Fruit fly (Drosophila melanogaster) whole organism, embryonic: ENCODE results near the gene CG2652.
A peak's percentile ranks its signal among the peaks of the same experiment; 100 is the strongest.

ENCODE experiments used
- Antp ChIP-seq: fragments of 200-800 bp; sonication (Bioruptor generic); optimal IDR thresholded peaks from 3 replicates; lab custom pipeline; 2016; ENCODE audit warnings: missing biosample characterization, missing genetic modification characterization
- Asciz ChIP-seq: fragments of 200-800 bp; sonication (Bioruptor generic); optimal IDR thresholded peaks from 2 replicates; lab custom pipeline; 2017; ENCODE audit warnings: missing biosample characterization, mild to moderate bottlenecking, missing genetic modification characterization, missing genetic modification reagents
- Awh ChIP-seq: fragments of 200-800 bp; sonication (Bioruptor generic); IDR thresholded peaks from 2 replicates; pipeline ENCODE4, ENCODE4 v1.3.6; 2022; ENCODE audit warnings: missing biosample characterization, missing genetic modification characterization
- CG10959 ChIP-seq: fragments of 200-800 bp; sonication (Bioruptor generic); IDR thresholded peaks from 2 replicates; pipeline ENCODE4 v1.3.6; 2022; ENCODE audit warnings: missing biosample characterization, missing genetic modification characterization
- CG11456 ChIP-seq: fragments of 200-800 bp; sonication (Bioruptor generic); IDR thresholded peaks from 3 replicates; pipeline ENCODE4 v1.3.6; 2022; ENCODE audit warnings: missing biosample characterization, missing genetic modification characterization
- CG11504 ChIP-seq: fragments of 200-800 bp; sonication (Bioruptor generic); optimal IDR thresholded peaks from 3 replicates; lab custom pipeline; 2019; ENCODE audit warnings: missing biosample characterization, mild to moderate bottlenecking, missing genetic modification characterization, moderate library complexity
- CG11560 ChIP-seq: fragments of 200-800 bp; sonication (Bioruptor generic); IDR thresholded peaks from 3 replicates; pipeline ENCODE4 v1.3.6; 2022; ENCODE audit warnings: missing biosample characterization, missing genetic modification characterization
- CG11696 ChIP-seq: fragments of 200-800 bp; sonication (Bioruptor generic); IDR thresholded peaks from 2 replicates; pipeline ENCODE4 v1.3.6; 2022; ENCODE audit warnings: missing biosample characterization, missing genetic modification characterization
- CG12769 ChIP-seq: fragments of 200-800 bp; sonication (Bioruptor generic); optimal IDR thresholded peaks from 2 replicates; lab custom pipeline; 2019; ENCODE audit warnings: missing biosample characterization, mild to moderate bottlenecking, missing genetic modification characterization, moderate library complexity
- CG14860 ChIP-seq: fragments of 200-800 bp; sonication (Bioruptor generic); IDR thresholded peaks from 3 replicates; pipeline ENCODE4 v1.3.6; 2022; ENCODE audit warnings: missing biosample characterization, missing genetic modification characterization; ENCODE audit not compliant: partially characterized antibody
- CG17568 ChIP-seq: fragments of 200-800 bp; sonication (Bioruptor generic); optimal IDR thresholded peaks from 2 replicates; lab custom pipeline; 2018; ENCODE audit warnings: missing biosample characterization, mild to moderate bottlenecking, missing genetic modification characterization, moderate library complexity
- CG32532 ChIP-seq: fragments of 200-800 bp; sonication (Bioruptor generic); IDR thresholded peaks from 2 replicates; pipeline ENCODE4 v1.3.6; 2022; ENCODE audit warnings: missing biosample characterization, missing genetic modification characterization
- CG32772 ChIP-seq: fragments of 200-800 bp; sonication (Bioruptor generic); IDR thresholded peaks from 2 replicates; pipeline ENCODE4 v1.3.6; 2022; ENCODE audit warnings: missing biosample characterization, missing genetic modification characterization
- CG3995 ChIP-seq: fragments of 200-800 bp; sonication (Bioruptor generic); optimal IDR thresholded peaks from 3 replicates; lab custom pipeline; 2016; ENCODE audit warnings: missing biosample characterization, missing genetic modification characterization
- CG4424 ChIP-seq: fragments of 200-800 bp; sonication (Bioruptor generic); optimal IDR thresholded peaks from 3 replicates; lab custom pipeline; 2016; ENCODE audit warnings: missing biosample characterization, missing genetic modification characterization
- CG4820 ChIP-seq: fragments of 200-800 bp; sonication (Bioruptor generic); optimal IDR thresholded peaks from 3 replicates; lab custom pipeline; 2016; ENCODE audit warnings: missing biosample characterization, missing genetic modification characterization
- CG5180 ChIP-seq: fragments of 200-800 bp; sonication (Bioruptor generic); optimal IDR thresholded peaks from 3 replicates; lab custom pipeline; 2017; ENCODE audit warnings: missing biosample characterization, missing genetic modification characterization, mild to moderate bottlenecking, moderate library complexity, missing genetic modification reagents
- CG6765 ChIP-seq: fragments of 200-800 bp; sonication (Bioruptor generic); optimal IDR thresholded peaks from 3 replicates; lab custom pipeline; 2017; ENCODE audit warnings: missing biosample characterization, mild to moderate bottlenecking, missing genetic modification characterization
- CG7271 ChIP-seq: fragments of 200-800 bp; sonication (Bioruptor generic); optimal IDR thresholded peaks from 2 replicates; lab custom pipeline; 2018; ENCODE audit warnings: missing biosample characterization, mild to moderate bottlenecking, missing genetic modification characterization, moderate library complexity
- CG8089 ChIP-seq: fragments of 200-800 bp; sonication (Bioruptor generic); optimal IDR thresholded peaks from 3 replicates; lab custom pipeline; 2016; ENCODE audit warnings: missing biosample characterization, missing genetic modification characterization
- CTCF ChIP-seq: fragments of 200-800 bp; sonication (Bioruptor generic); optimal IDR thresholded peaks from 2 replicates; lab custom pipeline; 2017; ENCODE audit warnings: missing biosample characterization, mild to moderate bottlenecking, missing genetic modification characterization, moderate library complexity
- D19B ChIP-seq: fragments of 200-800 bp; sonication (Bioruptor generic); optimal IDR thresholded peaks from 2 replicates; lab custom pipeline; 2017; ENCODE audit warnings: missing biosample characterization, mild to moderate bottlenecking, missing genetic modification characterization
- Elba2 ChIP-seq: fragments of 200-800 bp; sonication (Bioruptor generic); optimal IDR thresholded peaks from 3 replicates; lab custom pipeline; 2016; ENCODE audit warnings: missing biosample characterization, missing genetic modification characterization
- Fer1 ChIP-seq: fragments of 200-800 bp; sonication (Bioruptor generic); optimal IDR thresholded peaks from 2 replicates; lab custom pipeline; 2017; ENCODE audit warnings: missing biosample characterization, mild to moderate bottlenecking, missing genetic modification characterization
- HmgZ ChIP-seq: fragments of 200-800 bp; sonication (Bioruptor generic); optimal IDR thresholded peaks from 2 replicates; lab custom pipeline; 2018; ENCODE audit warnings: missing biosample characterization, mild to moderate bottlenecking, missing genetic modification characterization
- Hsf ChIP-seq: fragments of 200-800 bp; sonication (Bioruptor generic); optimal IDR thresholded peaks from 3 replicates; lab custom pipeline; 2016; ENCODE audit warnings: missing biosample characterization, missing genetic modification characterization
- PHDP ChIP-seq: fragments of 200-800 bp; sonication (Bioruptor generic); optimal IDR thresholded peaks from 3 replicates; lab custom pipeline; 2018; ENCODE audit warnings: missing biosample characterization, mild to moderate bottlenecking, missing genetic modification characterization, moderate library complexity
- Ptx1 ChIP-seq: fragments of 200-800 bp; sonication (Bioruptor generic); IDR thresholded peaks from 2 replicates; pipeline ENCODE4 v1.3.6; 2022; ENCODE audit warnings: missing biosample characterization, missing genetic modification characterization
- Ravus ChIP-seq: fragments of 200-800 bp; sonication (Bioruptor generic); IDR thresholded peaks from 2 replicates; pipeline ENCODE4 v1.3.6; 2022; ENCODE audit warnings: missing biosample characterization, missing genetic modification characterization
- Rx ChIP-seq: fragments of 200-800 bp; sonication (Bioruptor generic); IDR thresholded peaks from 2 replicates; pipeline ENCODE4 v1.3.6; 2022; ENCODE audit warnings: missing biosample characterization, missing genetic modification characterization
- Sin3A ChIP-seq: fragments of >200 bp; optimal IDR thresholded peaks from 2 replicates; lab custom pipeline; 2018
- Sry-δ ChIP-seq: fragments of 200-800 bp; sonication (Bioruptor generic); optimal IDR thresholded peaks from 2 replicates; lab custom pipeline; 2016; ENCODE audit warnings: missing biosample characterization, missing genetic modification characterization
- ab ChIP-seq: fragments of 200-800 bp; sonication (Bioruptor generic); optimal IDR thresholded peaks from 2 replicates; lab custom pipeline; 2016; ENCODE audit warnings: missing biosample characterization, missing genetic modification characterization
- ara ChIP-seq: fragments of 200-800 bp; sonication (Bioruptor generic); IDR thresholded peaks from 2 replicates; pipeline ENCODE4 v1.3.6; 2022; ENCODE audit warnings: missing biosample characterization, missing genetic modification characterization
- ase ChIP-seq: fragments of 200-800 bp; sonication (Bioruptor generic); IDR thresholded peaks from 3 replicates; pipeline ENCODE4 v1.3.6; 2022; ENCODE audit warnings: missing biosample characterization, missing genetic modification characterization
- br ChIP-seq: fragments of >200 bp; optimal IDR thresholded peaks from 2 replicates; lab custom pipeline; 2017
- chif ChIP-seq, 2 experiments: fragments of 200-800 bp; sonication (Bioruptor generic); optimal IDR thresholded peaks; 3 replicates each; lab custom pipeline; 2016; ENCODE audit warnings: missing biosample characterization in 2 of 2, missing genetic modification characterization in 2 of 2
- disco-r ChIP-seq: fragments of 200-800 bp; sonication (Bioruptor generic); optimal IDR thresholded peaks from 2 replicates; lab custom pipeline; 2016; ENCODE audit warnings: missing biosample characterization, missing genetic modification characterization
- esg ChIP-seq: fragments of 200-800 bp; sonication (Bioruptor generic); conservative IDR thresholded peaks from 2 replicates; pipeline ENCODE4 v1.3.6; 2022; ENCODE audit warnings: missing biosample characterization, missing genetic modification characterization
- fd96Cb ChIP-seq: fragments of 200-800 bp; sonication (Bioruptor generic); optimal IDR thresholded peaks from 2 replicates; lab custom pipeline; 2018; ENCODE audit warnings: missing biosample characterization, mild to moderate bottlenecking, missing genetic modification characterization, moderate library complexity
- ham ChIP-seq: fragments of 200-800 bp; sonication (Bioruptor generic); IDR thresholded peaks from 2 replicates; pipeline ENCODE4 v1.3.6; 2022; ENCODE audit warnings: missing biosample characterization, missing genetic modification characterization
- ind ChIP-seq: fragments of 200-800 bp; sonication (Bioruptor generic); optimal IDR thresholded peaks from 3 replicates; lab custom pipeline; 2016; ENCODE audit warnings: missing biosample characterization, missing genetic modification characterization
- kah ChIP-seq: fragments of 200-800 bp; sonication (Bioruptor generic); optimal IDR thresholded peaks from 2 replicates; lab custom pipeline; 2018; ENCODE audit warnings: missing biosample characterization, mild to moderate bottlenecking, missing genetic modification characterization
- kay ChIP-seq: fragments of 200-800 bp; sonication (Bioruptor generic); optimal IDR thresholded peaks from 2 replicates; lab custom pipeline; 2016; ENCODE audit warnings: missing biosample characterization, missing genetic modification characterization
- nau ChIP-seq: fragments of 200-800 bp; sonication (Bioruptor generic); optimal IDR thresholded peaks from 3 replicates; lab custom pipeline; 2017; ENCODE audit warnings: missing biosample characterization, mild to moderate bottlenecking, missing genetic modification characterization, missing genetic modification reagents
- otp ChIP-seq: fragments of 200-800 bp; sonication (Bioruptor generic); IDR thresholded peaks from 3 replicates; pipeline ENCODE4, ENCODE4 v1.3.6; 2022; ENCODE audit warnings: missing biosample characterization, missing genetic modification characterization
- prd ChIP-seq, 3 experiments: fragments of >200 bp in 2 of 3; fragments of 200-800 bp in 1 of 3; sonication (Bioruptor generic) in 1 of 3; optimal IDR thresholded peaks in 2 of 3; IDR thresholded peaks in 1 of 3; 2 replicates in 2 of 3; 3 replicates in 1 of 3; pipeline versions ENCODE4 v1.3.6 to Lab custom; 2017 to 2022; ENCODE audit warnings: missing biosample characterization in 1 of 3, missing genetic modification characterization in 1 of 3
- sima ChIP-seq: fragments of 200-800 bp; sonication (Bioruptor generic); optimal IDR thresholded peaks from 2 replicates; lab custom pipeline; 2016; ENCODE audit warnings: missing biosample characterization, missing genetic modification characterization
- tgo ChIP-seq: fragments of 200-800 bp; sonication (Bioruptor generic); IDR thresholded peaks from 3 replicates; pipeline ENCODE4 v1.3.6; 2022; ENCODE audit warnings: missing biosample characterization, missing genetic modification characterization
- trem ChIP-seq: fragments of 200-800 bp; optimal IDR thresholded peaks from 3 replicates; lab custom pipeline; 2019; ENCODE audit warnings: missing biosample characterization, mild to moderate bottlenecking, missing genetic modification characterization, moderate library complexity
- tup ChIP-seq: fragments of 200-800 bp; sonication (Bioruptor generic); optimal IDR thresholded peaks from 2 replicates; lab custom pipeline; 2016; ENCODE audit warnings: missing biosample characterization, mild to moderate bottlenecking, missing genetic modification characterization, moderate library complexity
- zfh2 ChIP-seq: fragments of 200-800 bp; sonication (Bioruptor generic); optimal IDR thresholded peaks from 2 replicates; lab custom pipeline; 2016; ENCODE audit warnings: missing biosample characterization, missing genetic modification characterization

CG2652 gene

dm6 chrX:2703693-2704092 is 21.0 kb upstream of the CG2652 start, which contains the start of gene Ugalt (continued):
- TF ChIP-seq Ravus (GFP tag; lab: Robert Waterston, UW) (peak; percentile 100), ase (GFP tag; lab: Robert Waterston, UW) (peak; percentile 100), CTCF (GFP tag; lab: Kevin White, UChicago) (peak; percentile 86), prd (optimal IDR thresholded peaks at IDR 0.05; lab: Kevin White, UChicago) (no peak), prd (GFP tag; IDR thresholded peaks at IDR 0.05; lab: Robert Waterston, UW) (peak; percentile 100), HmgZ (tag; lab: Kevin White, UChicago) (peak; percentile 100), br (no peak), sima (GFP tag; lab: Kevin White, UChicago) (peak; percentile 100), ara (GFP tag; lab: Robert Waterston, UW) (peak; percentile 100), tup (GFP tag; lab: Kevin White, UChicago) (peak; percentile 100), ind (GFP tag; lab: Kevin White, UChicago) (peak; percentile 100), Antp (GFP tag; lab: Kevin White, UChicago) (peak; percentile 100), Ptx1 (GFP tag; lab: Robert Waterston, UW) (peak; percentile 100), CG12769 (peak; percentile 100), Sin3A (no peak), CG32532 (peak; percentile 100), CG11456 (GFP tag; lab: Robert Waterston, UW) (peak; percentile 100), ab (peak; percentile 100), PHDP (tag; lab: Kevin White, UChicago) (peak; percentile 100), CG4424 (GFP tag; lab: Kevin White, UChicago) (peak; percentile 100), CG8089 (GFP tag; lab: Kevin White, UChicago) (peak; percentile 100), CG10959 (peak; percentile 100), CG4820 (peak; percentile 100), CG14860 (GFP tag; lab: Robert Waterston, UW) (no peak), CG11560 (peak; percentile 98), Hsf (GFP tag; lab: Kevin White, UChicago) (peak; percentile 100), CG7271 (tag; lab: Kevin White, UChicago) (peak; percentile 100), Rx (GFP tag; lab: Robert Waterston, UW) (peak; percentile 100), CG32772 (GFP tag; lab: Robert Waterston, UW) (peak; percentile 100), kah (GFP tag; lab: Kevin White, UChicago) (peak; percentile 100), chif (GFP tag; optimal IDR thresholded peaks at IDR 0.05; lab: Kevin White, UChicago) (peak; percentile 100), Awh (GFP tag; lab: Robert Waterston, UW) (peak; percentile 100), Sry-δ (GFP tag; lab: Kevin White, UChicago) (peak; percentile 94), ham (peak; percentile 100), CG5180 (peak; percentile 96), esg (GFP tag; lab: Robert Waterston, UW) (peak; percentile 100), CG17568 (peak; percentile 100), nau (peak; percentile 100), otp (GFP tag; lab: Robert Waterston, UW) (peak; percentile 100), CG6765 (GFP tag; lab: Kevin White, UChicago) (peak; percentile 100), fd96Cb (tag; lab: Kevin White, UChicago) (peak; percentile 100), CG3995 (GFP tag; lab: Kevin White, UChicago) (peak; percentile 94), Fer1 (peak; percentile 100), trem (tag; lab: Kevin White, UChicago) (peak; percentile 98), tgo (GFP tag; lab: Robert Waterston, UW) (peak; percentile 100), CG11504 (peak; percentile 99), kay (peak; percentile 100), CG11696 (peak; percentile 100), D19B (GFP tag; lab: Kevin White, UChicago) (peak; percentile 99), zfh2 (GFP tag; lab: Kevin White, UChicago) (peak; percentile 100), disco-r (GFP tag; lab: Kevin White, UChicago) (peak; percentile 100), Asciz (peak; percentile 100), Elba2 (GFP tag; lab: Kevin White, UChicago) (peak; percentile 98)
